Worm (Caenorhabditis elegans): ENCODE measurements around the gene esyt-2.

DNA sequence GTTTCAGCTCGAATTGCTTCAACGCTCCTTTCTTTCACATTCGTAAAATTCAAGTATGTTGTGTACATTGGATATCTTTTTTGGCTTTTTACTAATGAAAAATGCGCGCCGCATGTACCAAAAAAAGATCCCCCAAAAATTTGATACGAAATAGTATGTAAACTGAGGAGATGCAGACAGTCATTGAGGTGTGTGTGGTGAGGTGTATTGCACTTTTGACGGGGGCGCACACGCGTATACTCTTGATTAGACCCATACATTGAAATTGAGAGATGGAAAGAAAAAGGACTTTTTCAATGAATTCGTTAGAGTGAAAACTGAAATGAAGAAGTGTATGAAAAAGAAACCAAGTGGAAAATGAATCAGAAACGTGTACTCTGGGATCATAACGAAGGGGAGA, 9.4 kb downstream of the esyt-2 start:
- TF ChIP-seq nhr-28 (tag; optimal IDR thresholded peaks at IDR 0.05) (no peak), skn-1 (tag; optimal IDR thresholded peaks at IDR 0.05) (no peak), nhr-76 (tag; optimal IDR thresholded peaks at IDR 0.05) (no peak), unc-62 (GFP tag; optimal IDR thresholded peaks at IDR 0.05) (no peak), zag-1 (tag; optimal IDR thresholded peaks at IDR 0.05) (no peak), ceh-82 (tag; optimal IDR thresholded peaks at IDR 0.05) (no peak), ztf-11 (tag; optimal IDR thresholded peaks at IDR 0.05) (no peak), pha-4 (tag; optimal IDR thresholded peaks at IDR 0.05) (no peak), snpc-4 (tag; optimal IDR thresholded peaks at IDR 0.05) (no peak), mdl-1 (tag; optimal IDR thresholded peaks at IDR 0.05) (no peak), R02D3.7 (tag; optimal IDR thresholded peaks at IDR 0.05) (no peak)
